Worm (Caenorhabditis elegans) whole organism, L2 larva: ENCODE measurements around the gene F22E5.2.
A peak's percentile ranks its signal among the peaks of the same experiment; 100 is the strongest.
"Not testable (repeated sequence)": the region's sequence is repeated elsewhere in the genome, so short reads cannot be mapped to it uniquely, and the experiment has no call there.

Source experiments
- C34F6.9 ChIP-seq: fragments of 150-350 bp; optimal IDR thresholded peaks from 2 replicates; lab custom pipeline; 2014; ENCODE audit warnings: missing biosample characterization, missing genetic modification characterization
- F13H6.1 ChIP-seq: sonication (generic microtip); optimal IDR thresholded peaks from 2 replicates; lab custom pipeline; 2016; ENCODE audit warnings: missing genetic modification characterization, missing compliant biosample characterization
- Y55F3AM.14 ChIP-seq: fragments of 200-800 bp; sonication (Bioruptor generic); optimal IDR thresholded peaks from 2 replicates; lab custom pipeline; 2018; ENCODE audit warnings: mild to moderate bottlenecking, missing genetic modification characterization, missing compliant biosample characterization
- ama-1 ChIP-seq: fragments of 150-350 bp; optimal IDR thresholded peaks from 2 replicates; lab custom pipeline; 2018; ENCODE audit warnings: inconsistent platforms
- ceh-16 ChIP-seq: fragments of 150-350 bp; optimal IDR thresholded peaks from 2 replicates; lab custom pipeline; 2014; ENCODE audit warnings: missing biosample characterization, missing genetic modification characterization
- crh-2 ChIP-seq: sonication (generic microtip); optimal IDR thresholded peaks from 2 replicates; lab custom pipeline; 2017; ENCODE audit warnings: missing biosample characterization, missing genetic modification characterization
- egl-27 ChIP-seq: sonication (generic microtip); optimal IDR thresholded peaks from 3 replicates; lab custom pipeline; 2017; ENCODE audit warnings: missing biosample characterization, missing genetic modification reagents, missing genetic modification characterization
- elt-1 ChIP-seq: fragments of 150-350 bp; optimal IDR thresholded peaks from 2 replicates; lab custom pipeline; 2014; ENCODE audit warnings: missing biosample characterization, missing genetic modification characterization
- elt-3 ChIP-seq: sonication (generic microtip); optimal IDR thresholded peaks from 2 replicates; lab custom pipeline; 2017; ENCODE audit warnings: missing biosample characterization, missing genetic modification characterization
- fos-1 ChIP-seq: fragments of 150-350 bp; optimal IDR thresholded peaks from 2 replicates; lab custom pipeline; 2014; ENCODE audit warnings: missing biosample characterization, missing genetic modification characterization
- lin-13 ChIP-seq: fragments of 150-350 bp; optimal IDR thresholded peaks from 2 replicates; lab custom pipeline; 2014; ENCODE audit warnings: missing biosample characterization, missing genetic modification reagents, missing genetic modification characterization
- lin-39 ChIP-seq: fragments of 150-350 bp; optimal IDR thresholded peaks from 2 replicates; lab custom pipeline; 2014; ENCODE audit warnings: missing biosample characterization, missing genetic modification reagents, missing genetic modification characterization
- lsy-2 ChIP-seq, 2 experiments: fragments of 150-350 bp in 1 of 2; sonication (generic microtip) in 1 of 2; optimal IDR thresholded peaks; 2 replicates each; lab custom pipeline; 2014 to 2017; ENCODE audit warnings: missing biosample characterization in 2 of 2, missing genetic modification characterization in 2 of 2
- mab-5 ChIP-seq: fragments of 150-350 bp; optimal IDR thresholded peaks from 2 replicates; lab custom pipeline; 2014; ENCODE audit warnings: missing biosample characterization, missing genetic modification characterization
- mbf-1 ChIP-seq: sonication (generic microtip); optimal IDR thresholded peaks from 2 replicates; lab custom pipeline; 2017; ENCODE audit warnings: missing biosample characterization, missing genetic modification characterization
- mdl-1 ChIP-seq, 2 experiments: fragments of 150-350 bp in 1 of 2; sonication (generic microtip) in 1 of 2; optimal IDR thresholded peaks; 2 replicates each; lab custom pipeline; 2017; ENCODE audit warnings: missing biosample characterization in 2 of 2, missing genetic modification characterization in 2 of 2
- nhr-11 ChIP-seq: fragments of 150-350 bp; optimal IDR thresholded peaks from 2 replicates; lab custom pipeline; 2014; ENCODE audit warnings: missing biosample characterization, missing genetic modification characterization
- nhr-12 ChIP-seq: fragments of 150-350 bp; optimal IDR thresholded peaks from 2 replicates; lab custom pipeline; 2014; ENCODE audit warnings: missing biosample characterization, missing genetic modification characterization
- nhr-129 ChIP-seq: fragments of 150-350 bp; optimal IDR thresholded peaks from 2 replicates; lab custom pipeline; 2014; ENCODE audit warnings: missing biosample characterization, missing genetic modification characterization
- nhr-237 ChIP-seq: fragments of 150-350 bp; optimal IDR thresholded peaks from 2 replicates; lab custom pipeline; 2014; ENCODE audit warnings: missing biosample characterization, missing genetic modification characterization
- nhr-25 ChIP-seq: fragments of 150-350 bp; sonication (generic microtip); optimal IDR thresholded peaks from 3 replicates; lab custom pipeline; 2014; ENCODE audit warnings: missing biosample characterization, missing genetic modification characterization
- nhr-77 ChIP-seq: fragments of 150-350 bp; optimal IDR thresholded peaks from 2 replicates; lab custom pipeline; 2014; ENCODE audit warnings: missing biosample characterization, missing genetic modification characterization
- peb-1 ChIP-seq: fragments of 150-350 bp; optimal IDR thresholded peaks from 2 replicates; lab custom pipeline; 2014; ENCODE audit warnings: missing biosample characterization, missing genetic modification characterization
- sem-4 ChIP-seq: fragments of 150-350 bp; optimal IDR thresholded peaks from 2 replicates; lab custom pipeline; 2014; ENCODE audit warnings: missing biosample characterization, missing genetic modification reagents, missing genetic modification characterization
- skn-1 ChIP-seq: sonication (generic microtip); optimal IDR thresholded peaks from 2 replicates; lab custom pipeline; 2017; ENCODE audit warnings: missing biosample characterization, missing genetic modification characterization
- sma-3 ChIP-seq: sonication (generic microtip); optimal IDR thresholded peaks from 2 replicates; lab custom pipeline; 2016; ENCODE audit warnings: missing genetic modification reagents, missing genetic modification characterization, missing compliant biosample characterization
- snpc-4 ChIP-seq: fragments of 150-350 bp; optimal IDR thresholded peaks from 2 replicates; lab custom pipeline; 2014; ENCODE audit warnings: missing biosample characterization, missing genetic modification characterization
- unc-55 ChIP-seq: fragments of 150-350 bp; sonication (generic microtip); optimal IDR thresholded peaks from 3 replicates; lab custom pipeline; 2014; ENCODE audit warnings: missing biosample characterization, missing genetic modification reagents, missing genetic modification characterization
- zag-1 ChIP-seq: fragments of 150-350 bp; optimal IDR thresholded peaks from 2 replicates; lab custom pipeline; 2014; ENCODE audit warnings: missing biosample characterization, missing genetic modification characterization
- ztf-1 ChIP-seq: fragments of 200-800 bp; sonication (Bioruptor generic); conservative IDR thresholded peaks from 2 replicates; pipeline ENCODE4 v1.3.6; 2022; ENCODE audit warnings: missing genetic modification characterization, missing compliant biosample characterization
- ztf-11 ChIP-seq: sonication (generic microtip); optimal IDR thresholded peaks from 2 replicates; lab custom pipeline; 2017; ENCODE audit warnings: missing biosample characterization, missing genetic modification characterization

F22E5.2 gene

ce11 chrII:2644498-2644897 is 20.7 kb upstream of the F22E5.2 start, which contains the start of gene F22E5.11:
Gene F22E5.11, minus strand, starts transcription at chrII:2644598.
- TF ChIP-seq fos-1 (tag; lab: Kevin White, UChicago) (no peak), peb-1 (tag; lab: Kevin White, UChicago) (no peak), elt-3 (tag; lab: Kevin White, UChicago) (no peak), Y55F3AM.14 (GFP tag; lab: Kevin White, UChicago) (no peak)

DNA sequence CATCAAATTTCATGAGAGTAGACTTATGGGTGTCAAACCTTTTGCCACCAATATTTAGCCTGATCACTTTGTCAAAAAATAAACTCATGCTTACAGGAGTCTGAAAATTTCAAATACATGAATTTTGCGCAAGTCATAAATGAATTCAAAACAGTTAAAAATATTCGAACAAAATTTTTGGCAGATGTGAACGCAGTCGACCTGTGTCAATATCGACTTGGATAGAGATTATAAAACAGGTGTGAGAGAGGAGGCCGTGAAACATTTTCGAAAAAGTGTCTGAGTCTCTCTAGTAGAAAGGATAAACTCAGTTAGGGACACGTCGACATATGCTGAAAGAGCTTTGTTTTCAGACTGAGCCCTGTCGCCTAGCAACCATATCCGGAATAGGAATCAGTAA is 18.4 kb upstream of the F22E5.2 start, which contains the start of gene F22E5.12:
Gene F22E5.12 (minus strand): TSS at position 101 of the 400 bp plus-strand sequence.
- not testable (repeated sequence) for TF ChIP-seq mdl-1 (tag; optimal IDR thresholded peaks at IDR 0.05; lab: Kevin White, UChicago); snpc-4; nhr-11 (tag; lab: Kevin White, UChicago)

ce11 chrII:2649015-2649414 is 16.2 kb upstream of the F22E5.2 start:
- peak; percentile 81 for TF ChIP-seq C34F6.9 (tag; lab: Kevin White, UChicago)
- TF ChIP-seq fos-1 (tag; lab: Kevin White, UChicago) = no peak
- peak; percentile 61 for TF ChIP-seq unc-55 (GFP tag; lab: Kevin White, UChicago)
- TF ChIP-seq lin-13 (GFP tag; lab: Kevin White, UChicago) = peak; percentile 17
- peak; percentile 29 for TF ChIP-seq nhr-129 (tag; lab: Kevin White, UChicago)
- peak in 1 of 2 experiments; percentile 65 for TF ChIP-seq lsy-2 (tag; optimal IDR thresholded peaks at IDR 0.05; lab: Kevin White, UChicago)
- TF ChIP-seq zag-1 = no peak
- TF ChIP-seq lin-39 (tag; lab: Kevin White, UChicago) = no peak
- peak; percentile 61 for TF ChIP-seq F13H6.1 (tag; lab: Kevin White, UChicago)
- TF ChIP-seq sem-4 = peak; percentile 13
- peak; percentile 16 for TF ChIP-seq snpc-4
- TF ChIP-seq nhr-11 (tag; lab: Kevin White, UChicago) = no peak

ce11 chrII:2649539-2649938 is 15.6 kb upstream of the F22E5.2 start, which contains the start of the genes F22E5.13 and F22E5.6:
Gene F22E5.13, minus strand, starts transcription at chrII:2649639.
Gene F22E5.6, plus strand, starts transcription at chrII:2649835.
- no peak for TF ChIP-seq nhr-77 (tag; lab: Kevin White, UChicago)
- no peak for TF ChIP-seq nhr-25 (tag; lab: Kevin White, UChicago)
- TF ChIP-seq skn-1 (tag; lab: Kevin White, UChicago) = no peak
- no peak for TF ChIP-seq crh-2 (tag; lab: Kevin White, UChicago)
- no peak for TF ChIP-seq ceh-16 (tag; lab: Kevin White, UChicago)
- TF ChIP-seq sma-3 (GFP tag; lab: Kevin White, UChicago) = no peak

ce11 chrII:2656606-2657005 is 8.6 kb upstream of the F22E5.2 start, which contains the start of gene sri-47:
Gene sri-47, plus strand, starts transcription at chrII:2656906.
- TF ChIP-seq elt-1 (tag; lab: Kevin White, UChicago) = no peak
- no peak for TF ChIP-seq peb-1 (tag; lab: Kevin White, UChicago)
- TF ChIP-seq lin-13 (GFP tag; lab: Kevin White, UChicago) = no peak

DNA sequence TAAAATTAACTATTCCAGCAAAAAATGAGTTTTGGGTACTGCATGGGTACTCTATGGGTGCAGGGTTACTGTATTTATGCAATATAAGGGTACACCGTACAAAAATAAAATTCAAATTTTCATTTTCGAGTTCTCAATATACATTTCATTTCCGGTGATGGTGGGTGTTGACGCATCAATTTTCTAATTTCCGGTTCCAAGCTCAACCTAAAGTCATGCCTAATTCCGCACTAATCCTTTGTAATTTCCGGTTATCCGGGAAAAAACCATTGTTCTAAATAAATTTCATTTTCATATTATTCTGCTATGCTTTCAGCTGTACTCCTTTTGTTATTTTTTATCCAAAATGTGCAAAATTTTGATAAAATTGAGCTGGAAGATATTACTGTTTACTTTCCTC is 5.8 kb upstream of the F22E5.2 start, which contains the start of gene gcy-21:
Gene gcy-21 (plus strand): TSS at position 301 of the 400 bp plus-strand sequence.
- TF ChIP-seq ztf-1 (GFP tag; lab: Robert Waterston, UW) = no peak
- TF ChIP-seq nhr-129 (tag; lab: Kevin White, UChicago) = no peak
- TF ChIP-seq nhr-12 = no peak

DNA sequence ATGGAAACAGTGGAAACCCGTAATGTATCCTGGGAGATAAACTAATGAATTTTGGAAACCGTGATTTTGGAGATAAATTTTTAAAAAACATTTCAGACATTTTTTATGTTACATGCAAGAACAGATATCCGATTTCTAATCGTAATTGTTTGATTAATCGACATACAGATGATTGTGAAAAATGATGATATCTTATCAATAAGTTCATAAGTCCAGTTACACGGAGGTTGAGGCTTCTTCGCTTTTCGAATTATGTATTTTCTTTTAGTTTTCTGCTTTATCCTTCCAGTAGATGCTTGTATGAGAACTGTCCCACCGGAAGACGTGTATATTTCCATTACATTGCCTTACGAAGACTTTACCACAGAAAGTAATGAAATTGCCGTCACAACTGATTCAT is 425 bp downstream of the F22E5.2 start, which contains the start of gene F22E5.22:
Gene F22E5.22 (plus strand): TSS at position 301 of the 400 bp plus-strand sequence.
- TF ChIP-seq egl-27 (tag; lab: Kevin White, UChicago) (no peak), C34F6.9 (tag; lab: Kevin White, UChicago) (no peak), ztf-11 (tag; lab: Kevin White, UChicago) (no peak), nhr-237 (tag; lab: Kevin White, UChicago) (no peak), elt-3 (tag; lab: Kevin White, UChicago) (no peak), mdl-1 (tag; optimal IDR thresholded peaks at IDR 0.05; lab: Kevin White, UChicago) (no peak), mab-5 (tag; lab: Kevin White, UChicago) (no peak), sma-3 (GFP tag; lab: Kevin White, UChicago) (no peak), fos-1 (tag; lab: Kevin White, UChicago) (no peak), mbf-1 (tag; lab: Kevin White, UChicago) (no peak), snpc-4 (no peak), ama-1 (lab: Kevin White, UChicago) (no peak), unc-55 (GFP tag; lab: Kevin White, UChicago) (no peak)
